Worm (Caenorhabditis elegans): ENCODE data around the gene srz-37.
A peak's percentile ranks its signal among the peaks of the same experiment; 100 is the strongest.

srz-37 gene

ce11 chrIV:3481760-3482159 is at the start of gene srz-37:
srz-37 (minus strand) TSS chrIV:3481860.
- TF ChIP-seq snpc-4 (tag; optimal IDR thresholded peaks at IDR 0.05) (no peak), nhr-12 (tag; optimal IDR thresholded peaks at IDR 0.05) (no peak), pha-4 (tag; optimal IDR thresholded peaks at IDR 0.05) (no peak), nhr-237 (tag; optimal IDR thresholded peaks at IDR 0.05) (no peak), nhr-2 (tag; optimal IDR thresholded peaks at IDR 0.05) (no peak), bed-3 (GFP tag; optimal IDR thresholded peaks at IDR 0.05) (no peak), nhr-28 (tag; optimal IDR thresholded peaks at IDR 0.05) (no peak), zip-8 (tag; optimal IDR thresholded peaks at IDR 0.05) (no peak), drap-1 (GFP tag; optimal IDR thresholded peaks at IDR 0.05) (no peak), hlh-1 (tag; optimal IDR thresholded peaks at IDR 0.05) (no peak), lin-13 (tag; optimal IDR thresholded peaks at IDR 0.05) (no peak), M03D4.4 (tag; optimal IDR thresholded peaks at IDR 0.05) (no peak), cnd-1 (tag; optimal IDR thresholded peaks at IDR 0.05) (no peak), lin-32 (GFP tag; optimal IDR thresholded peaks at IDR 0.05) (no peak)

- TF ChIP-seq hlh-1 (tag; optimal IDR thresholded peaks at IDR 0.05), result no peak
- TF ChIP-seq nhr-28 (tag; optimal IDR thresholded peaks at IDR 0.05), result no peak
- TF ChIP-seq ceh-83 (GFP tag; optimal IDR thresholded peaks at IDR 0.05), result no peak
- no peak for TF ChIP-seq mep-1 (tag; optimal IDR thresholded peaks at IDR 0.05)
- no peak for TF ChIP-seq M03D4.4 (tag; optimal IDR thresholded peaks at IDR 0.05)
- TF ChIP-seq mls-2 (tag; optimal IDR thresholded peaks at IDR 0.05), result no peak
- TF ChIP-seq drap-1 (GFP tag; optimal IDR thresholded peaks at IDR 0.05), result no peak
- TF ChIP-seq bed-3 (GFP tag; optimal IDR thresholded peaks at IDR 0.05), result no peak
- TF ChIP-seq zip-8 (tag; optimal IDR thresholded peaks at IDR 0.05), result no peak
- no peak for TF ChIP-seq unc-39 (tag; optimal IDR thresholded peaks at IDR 0.05)
Measured at ce11 chrIV:3527878-3528277, 46.2 kb upstream of the srz-37 start.

DNA sequence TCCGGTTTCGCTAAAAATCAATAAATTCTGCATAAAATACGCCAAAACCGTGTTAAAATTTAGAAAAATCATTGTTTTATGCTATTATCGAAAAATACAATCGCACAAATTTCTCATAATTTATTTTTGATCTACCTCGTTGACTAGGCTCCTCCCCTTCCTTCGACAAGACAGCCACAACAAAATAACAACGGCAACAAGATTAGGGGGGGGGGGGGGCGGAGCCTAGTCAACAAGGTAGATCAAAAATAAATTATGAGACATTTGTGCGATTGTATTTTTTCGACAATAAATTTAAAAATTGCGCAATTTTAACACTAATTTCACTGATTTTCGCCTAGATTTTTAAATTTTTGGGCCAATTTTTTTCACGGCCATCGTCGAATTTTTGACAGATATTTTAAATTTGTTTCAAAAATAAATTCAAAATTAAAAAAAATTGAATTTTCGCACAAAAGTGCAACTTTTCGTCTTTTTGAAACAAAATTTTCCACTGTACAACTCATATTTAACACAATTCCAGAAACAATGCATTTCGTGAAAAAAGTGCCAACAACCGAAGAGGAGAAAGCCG is 45.3 kb upstream of the srz-37 start, which contains the start of gene M57.2:
Gene M57.2, plus strand, starts transcription at position 524 of the 574 bp plus-strand sequence.
- TF ChIP-seq zip-8 (tag; optimal IDR thresholded peaks at IDR 0.05) (peak; percentile 3), snpc-4 (tag; optimal IDR thresholded peaks at IDR 0.05) (no peak)

ce11 chrIV:3526144-3526797 is 44.6 kb upstream of the srz-37 start:
- TF ChIP-seq blmp-1 (tag; optimal IDR thresholded peaks at IDR 0.05) (no peak), unc-39 (tag; optimal IDR thresholded peaks at IDR 0.05) (no peak), pha-4 (tag; optimal IDR thresholded peaks at IDR 0.05) (no peak), sptf-1 (tag; optimal IDR thresholded peaks at IDR 0.05) (no peak), ceh-43 (GFP tag; optimal IDR thresholded peaks at IDR 0.05) (no peak), mep-1 (tag; optimal IDR thresholded peaks at IDR 0.05) (no peak), unc-62 (GFP tag; optimal IDR thresholded peaks at IDR 0.05) (no peak)

ce11 chrIV:3524584-3525020 is 42.9 kb upstream of the srz-37 start:
- TF ChIP-seq nhr-76 (tag; optimal IDR thresholded peaks at IDR 0.05) (no peak), unc-120 (tag; optimal IDR thresholded peaks at IDR 0.05; ENCODE audit: poor library complexity, severe bottlenecking) (peak; percentile 74), ces-1 (GFP tag; optimal IDR thresholded peaks at IDR 0.05) (no peak), blmp-1 (tag; optimal IDR thresholded peaks at IDR 0.05) (no peak), snpc-4 (tag; optimal IDR thresholded peaks at IDR 0.05) (no peak), elt-1 (tag; optimal IDR thresholded peaks at IDR 0.05; ENCODE audit: borderline replicate concordance, insufficient read depth) (no peak), sptf-1 (tag; optimal IDR thresholded peaks at IDR 0.05) (peak; percentile 90), flh-1 (GFP tag; optimal IDR thresholded peaks at IDR 0.05) (peak; percentile 54), sem-2 (GFP tag; optimal IDR thresholded peaks at IDR 0.05) (peak; percentile 82), bed-3 (GFP tag; optimal IDR thresholded peaks at IDR 0.05) (peak; percentile 57), nhr-28 (tag; optimal IDR thresholded peaks at IDR 0.05) (peak; percentile 5), ham-2 (GFP tag; optimal IDR thresholded peaks at IDR 0.05) (peak; percentile 67), ztf-11 (tag; optimal IDR thresholded peaks at IDR 0.05) (no peak), unc-39 (tag; optimal IDR thresholded peaks at IDR 0.05) (peak; percentile 26), tbx-8 (GFP tag; optimal IDR thresholded peaks at IDR 0.05) (peak; percentile 54), ceh-39 (tag; optimal IDR thresholded peaks at IDR 0.05) (no peak), lsy-2 (tag; optimal IDR thresholded peaks at IDR 0.05) (no peak), unc-62 (GFP tag; optimal IDR thresholded peaks at IDR 0.05) (peak; percentile 17), zip-8 (tag; optimal IDR thresholded peaks at IDR 0.05) (no peak), mep-1 (tag; optimal IDR thresholded peaks at IDR 0.05) (no peak), mls-2 (tag; optimal IDR thresholded peaks at IDR 0.05) (peak; percentile 88), drap-1 (GFP tag; optimal IDR thresholded peaks at IDR 0.05) (peak; percentile 88), hlh-1 (tag; optimal IDR thresholded peaks at IDR 0.05) (no peak), M03D4.4 (tag; optimal IDR thresholded peaks at IDR 0.05) (peak; percentile 89), lin-32 (GFP tag; optimal IDR thresholded peaks at IDR 0.05) (peak; percentile 53), mab-5 (tag; optimal IDR thresholded peaks at IDR 0.05) (no peak), nhr-2 (tag; optimal IDR thresholded peaks at IDR 0.05) (no peak), ceh-83 (GFP tag; optimal IDR thresholded peaks at IDR 0.05) (peak; percentile 83), nhr-12 (tag; optimal IDR thresholded peaks at IDR 0.05) (no peak), cnd-1 (tag; optimal IDR thresholded peaks at IDR 0.05) (peak; percentile 83), lin-13 (tag; optimal IDR thresholded peaks at IDR 0.05) (no peak), ceh-43 (GFP tag; optimal IDR thresholded peaks at IDR 0.05) (peak; percentile 75), nhr-237 (tag; optimal IDR thresholded peaks at IDR 0.05) (no peak), elt-3 (tag; optimal IDR thresholded peaks at IDR 0.05) (no peak), pha-4 (tag; optimal IDR thresholded peaks at IDR 0.05) (no peak)
